Worm (Caenorhabditis elegans) whole organism, L1 larva: Measurements from ENCODE around the gene par-5.

Source experiments
- C04F5.9 ChIP-seq: sonication (generic microtip); optimal IDR thresholded peaks from 2 replicates; lab custom pipeline; 2016; ENCODE audit warnings: missing genetic modification characterization, missing compliant biosample characterization
- C16A3.4 ChIP-seq: fragments of 150-350 bp; optimal IDR thresholded peaks from 2 replicates; lab custom pipeline; 2014; ENCODE audit warnings: missing biosample characterization, missing genetic modification characterization
- F16B12.6 ChIP-seq: fragments of 150-350 bp; optimal IDR thresholded peaks from 2 replicates; lab custom pipeline; 2014; ENCODE audit warnings: missing biosample characterization, missing genetic modification characterization
- blmp-1 ChIP-seq: fragments of 150-350 bp; optimal IDR thresholded peaks from 2 replicates; lab custom pipeline; 2014; ENCODE audit warnings: missing biosample characterization, missing genetic modification characterization
- ceh-63 ChIP-seq: fragments of 200-800 bp; sonication (Bioruptor generic); optimal IDR thresholded peaks from 2 replicates; lab custom pipeline; 2018; ENCODE audit warnings: mild to moderate bottlenecking, missing genetic modification characterization, missing compliant biosample characterization
- ceh-8 ChIP-seq: fragments of 200-800 bp; sonication (Bioruptor generic); optimal IDR thresholded peaks from 2 replicates; lab custom pipeline; 2018; ENCODE audit warnings: mild to moderate bottlenecking, missing genetic modification characterization, moderate library complexity, missing compliant biosample characterization
- dsc-1 ChIP-seq: sonication (generic microtip); optimal IDR thresholded peaks from 2 replicates; lab custom pipeline; 2016; ENCODE audit warnings: mild to moderate bottlenecking, missing genetic modification characterization, missing compliant biosample characterization
- egl-27 ChIP-seq, 2 experiments: fragments of 150-350 bp in 1 of 2; sonication (generic microtip); optimal IDR thresholded peaks; 3 replicates each; lab custom pipeline; 2017 to 2018; ENCODE audit warnings: missing biosample characterization in 2 of 2, missing genetic modification characterization in 2 of 2, missing genetic modification reagents in 2 of 2
- elt-2 ChIP-seq: sonication (generic microtip); optimal IDR thresholded peaks from 2 replicates; lab custom pipeline; 2016; ENCODE audit warnings: missing genetic modification characterization, mild to moderate bottlenecking, inconsistent platforms, missing compliant biosample characterization, missing genetic modification reagents
- elt-3 ChIP-seq, 6 experiments: fragments of 150-350 bp in 1 of 6; sonication (generic microtip); optimal IDR thresholded peaks; 2 replicates each; lab custom pipeline; 2017 to 2018; ENCODE audit warnings: missing biosample characterization in 6 of 6, missing genetic modification characterization in 6 of 6, inconsistent platforms in 1 of 6
- ets-5 ChIP-seq: fragments of 200-800 bp; sonication (Bioruptor generic); IDR thresholded peaks from 2 replicates; pipeline ENCODE4 v1.3.6; 2022; ENCODE audit warnings: missing genetic modification characterization, missing compliant biosample characterization
- fkh-4 ChIP-seq: sonication (generic microtip); optimal IDR thresholded peaks from 2 replicates; lab custom pipeline; 2016; ENCODE audit warnings: missing compliant biosample characterization, missing genetic modification characterization, borderline replicate concordance
- grh-1 ChIP-seq: fragments of 200-800 bp; sonication (Bioruptor generic); IDR thresholded peaks from 2 replicates; pipeline ENCODE4 v1.3.6; 2022; ENCODE audit warnings: missing genetic modification reagents, missing genetic modification characterization, missing compliant biosample characterization
- hlh-4 ChIP-seq: sonication (generic microtip); optimal IDR thresholded peaks from 2 replicates; lab custom pipeline; 2016; ENCODE audit warnings: mild to moderate bottlenecking, missing genetic modification characterization, missing compliant biosample characterization
- isw-1 ChIP-seq: fragments of 200-800 bp; sonication (Bioruptor generic); IDR thresholded peaks from 2 replicates; pipeline ENCODE4 v1.3.6; 2022; ENCODE audit warnings: missing genetic modification characterization, missing compliant biosample characterization
- lin-14 ChIP-seq: fragments of 200-800 bp; sonication (Bioruptor generic); optimal IDR thresholded peaks from 2 replicates; lab custom pipeline; 2018; ENCODE audit warnings: mild to moderate bottlenecking, missing genetic modification characterization, moderate library complexity, missing compliant biosample characterization
- lin-15B ChIP-seq: fragments of 150-350 bp; sonication (generic microtip); optimal IDR thresholded peaks from 3 replicates; lab custom pipeline; 2014; ENCODE audit warnings: missing biosample characterization, missing genetic modification characterization
- lin-35 ChIP-seq, 2 experiments: fragments of 150-350 bp; optimal IDR thresholded peaks; 2 replicates each; lab custom pipeline; 2014; ENCODE audit warnings: missing biosample characterization in 2 of 2, missing genetic modification characterization in 2 of 2, missing genetic modification reagents in 2 of 2
- lir-3 ChIP-seq: sonication (generic microtip); optimal IDR thresholded peaks from 2 replicates; lab custom pipeline; 2016; ENCODE audit warnings: mild to moderate bottlenecking, missing genetic modification characterization, moderate library complexity, missing compliant biosample characterization; ENCODE audit not compliant: poor library complexity
- lsy-2 ChIP-seq, 2 experiments: fragments of 150-350 bp; optimal IDR thresholded peaks; 2 replicates each; lab custom pipeline; 2014; ENCODE audit warnings: missing biosample characterization in 2 of 2, missing genetic modification characterization in 2 of 2
- mab-9 ChIP-seq: fragments of 200-800 bp; sonication (Bioruptor generic); IDR thresholded peaks from 2 replicates; pipeline ENCODE4 v1.3.6; 2022; ENCODE audit warnings: missing genetic modification reagents, missing genetic modification characterization, missing compliant biosample characterization
- mef-2 ChIP-seq: fragments of 150-350 bp; optimal IDR thresholded peaks from 2 replicates; lab custom pipeline; 2014; ENCODE audit warnings: missing biosample characterization, missing genetic modification characterization
- mep-1 ChIP-seq: fragments of 150-350 bp; optimal IDR thresholded peaks from 2 replicates; lab custom pipeline; 2014; ENCODE audit warnings: missing biosample characterization, missing genetic modification characterization
- nhr-11 ChIP-seq: fragments of 150-350 bp; optimal IDR thresholded peaks from 2 replicates; lab custom pipeline; 2014; ENCODE audit warnings: missing biosample characterization, missing genetic modification characterization
- nhr-20 ChIP-seq: sonication (generic microtip); optimal IDR thresholded peaks from 2 replicates; lab custom pipeline; 2016; ENCODE audit warnings: mild to moderate bottlenecking, missing genetic modification characterization, missing compliant biosample characterization
- nhr-237 ChIP-seq: fragments of 150-350 bp; optimal IDR thresholded peaks from 2 replicates; lab custom pipeline; 2014; ENCODE audit warnings: missing biosample characterization, missing genetic modification characterization
- nhr-47 ChIP-seq: sonication (generic microtip); optimal IDR thresholded peaks from 2 replicates; lab custom pipeline; 2016; ENCODE audit warnings: mild to moderate bottlenecking, missing genetic modification characterization, moderate library complexity, missing compliant biosample characterization
- nhr-71 ChIP-seq: sonication (generic microtip); optimal IDR thresholded peaks from 2 replicates; lab custom pipeline; 2016; ENCODE audit warnings: mild to moderate bottlenecking, missing genetic modification characterization, moderate library complexity, missing compliant biosample characterization
- nhr-76 ChIP-seq: sonication (generic microtip); optimal IDR thresholded peaks from 2 replicates; lab custom pipeline; 2017; ENCODE audit warnings: missing biosample characterization, missing genetic modification characterization
- nhr-77 ChIP-seq: fragments of 150-350 bp; optimal IDR thresholded peaks from 2 replicates; lab custom pipeline; 2014; ENCODE audit warnings: missing biosample characterization, missing genetic modification characterization
- nhr-85 ChIP-seq: sonication (generic microtip); peaks from one replicate; lab custom pipeline; 2016; ENCODE audit warnings: missing genetic modification characterization, inconsistent platforms, missing compliant biosample characterization
- pag-3 ChIP-seq: sonication (generic microtip); optimal IDR thresholded peaks from 2 replicates; lab custom pipeline; 2017; ENCODE audit warnings: missing genetic modification characterization, mild to moderate bottlenecking, missing compliant biosample characterization, antibody characterized with exemption, borderline replicate concordance; ENCODE audit not compliant: insufficient read depth
- snpc-4 ChIP-seq: fragments of 150-350 bp; optimal IDR thresholded peaks from 2 replicates; lab custom pipeline; 2014; ENCODE audit warnings: missing biosample characterization, missing genetic modification characterization
- tbx-2 ChIP-seq: sonication (generic microtip); optimal IDR thresholded peaks from 2 replicates; lab custom pipeline; 2016; ENCODE audit warnings: missing genetic modification characterization, missing compliant biosample characterization
- unc-62 ChIP-seq: fragments of 150-350 bp; optimal IDR thresholded peaks from 2 replicates; lab custom pipeline; 2014; ENCODE audit warnings: missing biosample characterization, missing genetic modification reagents, missing genetic modification characterization
- unc-98 ChIP-seq: fragments of 200-800 bp; sonication (Bioruptor generic); IDR thresholded peaks from 2 replicates; pipeline ENCODE4 v1.3.6; 2022; ENCODE audit warnings: missing genetic modification characterization, missing compliant biosample characterization
- vab-15 ChIP-seq: sonication (generic microtip); optimal IDR thresholded peaks from 2 replicates; lab custom pipeline; 2017; ENCODE audit warnings: missing genotype, mild to moderate bottlenecking, missing genetic modification characterization, missing compliant biosample characterization
- xbp-1 ChIP-seq: sonication (generic microtip); optimal IDR thresholded peaks from 2 replicates; lab custom pipeline; 2016; ENCODE audit warnings: missing genetic modification characterization, missing compliant biosample characterization
- zag-1 ChIP-seq: fragments of 150-350 bp; optimal IDR thresholded peaks from 2 replicates; lab custom pipeline; 2014; ENCODE audit warnings: missing biosample characterization, missing genetic modification characterization
- zip-4 ChIP-seq: fragments of 200-800 bp; sonication (Bioruptor generic); optimal IDR thresholded peaks from 2 replicates; lab custom pipeline; 2018; ENCODE audit warnings: mild to moderate bottlenecking, missing genetic modification characterization, moderate library complexity, missing compliant biosample characterization

par-5 gene

DNA sequence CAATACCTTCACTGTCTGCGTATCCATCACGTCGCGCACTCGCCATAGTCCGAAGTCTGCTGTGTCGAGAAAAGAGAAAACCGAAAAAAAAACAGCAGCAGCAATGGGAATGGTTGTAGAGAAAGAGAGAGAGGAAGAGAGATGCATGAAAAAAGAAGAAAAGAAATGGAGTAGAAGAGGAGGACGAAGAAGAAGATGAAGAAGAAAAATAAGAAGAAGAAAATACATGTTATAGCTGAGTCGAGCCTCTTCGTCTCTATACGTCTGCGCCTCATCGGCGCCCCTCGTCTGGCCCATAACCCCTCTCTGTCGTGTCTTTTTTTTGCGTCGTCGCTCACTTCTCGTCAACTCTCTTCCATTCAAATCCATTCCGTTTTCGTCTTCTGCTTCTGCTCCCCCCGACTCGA is 12.0 kb downstream of the par-5 start (continued):
- TF ChIP-seq fkh-4 (tag; lab: Kevin White, UChicago) = no peak
- peak; percentile 76 for TF ChIP-seq zag-1
- TF ChIP-seq ceh-63 (GFP tag; lab: Kevin White, UChicago) = no peak
- no peak for TF ChIP-seq zip-4 (GFP tag; lab: Kevin White, UChicago)
- TF ChIP-seq snpc-4 (tag; lab: Kevin White, UChicago) = peak; percentile 36
- peak; percentile 50 for TF ChIP-seq lir-3 (tag; lab: Kevin White, UChicago)
- peak; percentile 14 for TF ChIP-seq nhr-11 (tag; lab: Kevin White, UChicago)
- peak; percentile 73 for TF ChIP-seq nhr-77 (tag; lab: Kevin White, UChicago)
- no peak for TF ChIP-seq nhr-76
- TF ChIP-seq xbp-1 (tag; lab: Kevin White, UChicago) = peak; percentile 55
- TF ChIP-seq F16B12.6 (tag; lab: Kevin White, UChicago) = no peak
- peak; percentile 78 for TF ChIP-seq nhr-47 (tag; lab: Kevin White, UChicago)
- TF ChIP-seq C16A3.4 = peak; percentile 60
- no peak for TF ChIP-seq hlh-4 (tag; lab: Kevin White, UChicago)
- TF ChIP-seq isw-1 = peak; percentile 58
- TF ChIP-seq C04F5.9 = no peak
- TF ChIP-seq grh-1 (GFP tag; lab: Robert Waterston, UW) = no peak
- no peak for TF ChIP-seq elt-2 (tag; lab: Kevin White, UChicago)
- TF ChIP-seq blmp-1 (tag; lab: Kevin White, UChicago) = peak; percentile 92
- TF ChIP-seq unc-98 = no peak
- TF ChIP-seq lsy-2 (tag; optimal IDR thresholded peaks at IDR 0.05; lab: Kevin White, UChicago) = peak; percentile 77 to 87
- no peak for TF ChIP-seq lin-15B
- TF ChIP-seq nhr-71 (tag; lab: Kevin White, UChicago) = peak; percentile 91
- no peak for TF ChIP-seq vab-15 (tag; lab: Kevin White, UChicago)
- TF ChIP-seq pag-3 (tag; lab: Kevin White, UChicago) = no peak
- TF ChIP-seq egl-27 (tag; optimal IDR thresholded peaks at IDR 0.05; lab: Kevin White, UChicago) = peak in 1 of 2 experiments; percentile 83
- TF ChIP-seq mab-9 (GFP tag; lab: Robert Waterston, UW) = no peak; the same call in 1 of the 2 replicates
- TF ChIP-seq mep-1 (tag; lab: Kevin White, UChicago) = peak; percentile 88
- TF ChIP-seq nhr-237 (tag; lab: Kevin White, UChicago) = no peak
- TF ChIP-seq ets-5 (GFP tag; lab: Robert Waterston, UW) = no peak
- TF ChIP-seq ceh-8 (GFP tag; lab: Kevin White, UChicago) = peak; percentile 20

ce11 chrIV:11809047-11809446 is 12.7 kb downstream of the par-5 start:
- TF ChIP-seq elt-3 (tag; optimal IDR thresholded peaks at IDR 0.05; lab: Kevin White, UChicago) (peak in 5 of 6 experiments; percentile 27 to 66 (median 53)), nhr-85 (peak; percentile 62), nhr-20 (tag; lab: Kevin White, UChicago) (peak; percentile 49), unc-62 (GFP tag; lab: Kevin White, UChicago) (no peak), lin-35 (GFP tag; optimal IDR thresholded peaks at IDR 0.05; lab: Kevin White, UChicago) (no peak), blmp-1 (tag; lab: Kevin White, UChicago) (peak; percentile 69), lin-14 (peak; percentile 7), grh-1 (GFP tag; lab: Robert Waterston, UW) (no peak), lsy-2 (tag; optimal IDR thresholded peaks at IDR 0.05; lab: Kevin White, UChicago) (peak in 1 of 2 experiments; percentile 23)

ce11 chrIV:11804053-11804452 is 17.7 kb downstream of the par-5 start, which contains the start of gene H01G02.1:
Gene H01G02.1, minus strand, starts transcription at chrIV:11804153.
- TF ChIP-seq tbx-2 (tag; lab: Kevin White, UChicago) (no peak), mef-2 (tag; lab: Kevin White, UChicago) (no peak), dsc-1 (no peak), lin-15B (no peak)
- TF ChIP-seq, all 84 proteins: peak for 0
